Fruit fly (Drosophila melanogaster): Measurements from ENCODE around the gene CG15239.

DNA sequence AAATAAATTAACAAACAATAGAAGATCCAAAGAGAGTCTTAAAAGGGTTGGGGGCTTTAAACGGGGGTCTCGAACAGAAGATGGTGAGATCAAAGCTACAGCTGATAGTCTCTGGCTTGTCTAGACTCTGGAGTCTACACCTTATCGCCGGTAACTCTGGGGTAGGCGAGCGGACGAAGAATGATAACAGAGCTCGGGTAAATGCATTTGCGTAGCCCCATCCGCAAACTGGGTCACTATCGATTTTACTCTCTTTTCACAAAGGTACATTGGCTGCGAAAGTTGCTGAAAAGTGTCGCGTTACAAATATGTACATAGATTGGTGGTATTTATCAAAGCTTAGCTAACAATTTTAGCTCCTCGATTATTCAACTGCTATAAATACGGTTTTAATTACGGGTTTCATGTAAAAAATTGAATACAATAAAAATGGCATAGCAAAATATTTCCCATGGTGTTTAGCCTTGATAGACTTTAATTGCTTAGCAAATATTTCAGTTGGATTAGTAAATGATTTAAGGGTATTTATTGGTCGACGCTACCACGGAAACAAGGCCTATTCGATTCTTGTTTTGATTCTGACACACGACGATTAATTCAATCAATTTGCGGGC is 17.0 kb upstream of the CG15239 start:
- TF ChIP-seq CTCF (optimal IDR thresholded peaks at IDR 0.05) (no peak), CG8478 (optimal IDR thresholded peaks at IDR 0.05) (no peak)
